Worm (Caenorhabditis elegans) whole organism, early embryonic: ENCODE results near the gene clc-26.

Source experiments
- B0310.2 ChIP-seq: sonication (generic microtip); optimal IDR thresholded peaks from 2 replicates; lab custom pipeline; 2016; ENCODE audit warnings: mild to moderate bottlenecking, missing genetic modification characterization, missing compliant biosample characterization
- F13C5.2 ChIP-seq: sonication (generic microtip); optimal IDR thresholded peaks from 2 replicates; lab custom pipeline; 2017; ENCODE audit warnings: mild to moderate bottlenecking, missing genetic modification characterization, inconsistent platforms, missing compliant biosample characterization
- aly-1 ChIP-seq: sonication (generic microtip); optimal IDR thresholded peaks from 2 replicates; lab custom pipeline; 2016; ENCODE audit warnings: missing genetic modification characterization, missing compliant biosample characterization
- ama-1 ChIP-seq: fragments of 150-350 bp; optimal IDR thresholded peaks from 2 replicates; lab custom pipeline; 2014
- ceh-13 ChIP-seq: fragments of 200-800 bp; sonication (Bioruptor generic); optimal IDR thresholded peaks from 2 replicates; lab custom pipeline; 2018; ENCODE audit warnings: mild to moderate bottlenecking, missing genetic modification characterization, missing compliant biosample characterization
- ceh-36 ChIP-seq: sonication (generic microtip); optimal IDR thresholded peaks from 2 replicates; lab custom pipeline; 2016; ENCODE audit warnings: missing genetic modification characterization, inconsistent platforms, missing compliant biosample characterization
- ets-7 ChIP-seq: sonication (generic microtip); optimal IDR thresholded peaks from 2 replicates; lab custom pipeline; 2016; ENCODE audit warnings: missing genotype, missing genetic modification characterization, missing compliant biosample characterization
- flt-1 ChIP-seq: fragments of 200-800 bp; sonication (Bioruptor generic); IDR thresholded peaks from 2 replicates; pipeline ENCODE4 v1.3.6; 2022; ENCODE audit warnings: missing genetic modification characterization, missing compliant biosample characterization
- hmbx-1 ChIP-seq: sonication (generic microtip); optimal IDR thresholded peaks from 2 replicates; lab custom pipeline; 2016; ENCODE audit warnings: mild to moderate bottlenecking, missing genetic modification characterization, missing compliant biosample characterization
- hmg-4 ChIP-seq: fragments of 200-800 bp; sonication (Bioruptor generic); optimal IDR thresholded peaks from 2 replicates; lab custom pipeline; 2018; ENCODE audit warnings: mild to moderate bottlenecking, missing genetic modification characterization, missing compliant biosample characterization
- hnd-1 ChIP-seq: sonication (generic microtip); optimal IDR thresholded peaks from 2 replicates; lab custom pipeline; 2016; ENCODE audit warnings: missing genetic modification characterization, missing compliant biosample characterization
- pes-1 ChIP-seq: fragments of 200-800 bp; sonication (Bioruptor generic); IDR thresholded peaks from 2 replicates; pipeline ENCODE4 v1.3.6; 2022; ENCODE audit warnings: missing genetic modification reagents, missing genetic modification characterization, missing compliant biosample characterization
- scrt-1 ChIP-seq: fragments of 200-800 bp; sonication (Bioruptor generic); IDR thresholded peaks from 2 replicates; pipeline ENCODE4 v1.3.6; 2022; ENCODE audit warnings: missing genetic modification characterization, missing compliant biosample characterization
- sea-1 ChIP-seq: fragments of 200-800 bp; sonication (Bioruptor generic); conservative IDR thresholded peaks from 2 replicates; pipeline ENCODE4 v1.3.6; 2022; ENCODE audit warnings: missing genetic modification characterization, missing compliant biosample characterization
- tbx-11 ChIP-seq: fragments of 200-800 bp; sonication (Bioruptor generic); IDR thresholded peaks from 2 replicates; pipeline ENCODE4 v1.3.6; 2022; ENCODE audit warnings: missing genetic modification characterization, missing compliant biosample characterization
- tbx-37 ChIP-seq: fragments of 200-800 bp; sonication (Bioruptor generic); conservative IDR thresholded peaks from 2 replicates; pipeline ENCODE4 v1.3.6; 2022; ENCODE audit warnings: missing genetic modification reagents, missing genetic modification characterization, missing compliant biosample characterization
- tra-4 ChIP-seq: sonication (generic microtip); optimal IDR thresholded peaks from 2 replicates; lab custom pipeline; 2017; ENCODE audit warnings: missing genetic modification characterization, missing compliant biosample characterization

The clc-26 gene

ce11 chrIII:1053067-1053466, 22.2 kb upstream of the clc-26 start, which contains the start of gene fbxo-11.2:
Gene fbxo-11.2, minus strand, starts transcription at chrIII:1053242.
- TF ChIP-seq hnd-1 (tag; lab: Kevin White, UChicago) (no peak), sea-1 (GFP tag; lab: Robert Waterston, UW) (no peak), F13C5.2 (tag; lab: Kevin White, UChicago) (no peak), scrt-1 (GFP tag; lab: Robert Waterston, UW) (no peak), hmg-4 (GFP tag; lab: Kevin White, UChicago) (no peak), flt-1 (GFP tag; lab: Robert Waterston, UW) (no peak), ets-7 (tag; lab: Kevin White, UChicago) (no peak), pes-1 (GFP tag; lab: Robert Waterston, UW) (no peak), B0310.2 (tag; lab: Kevin White, UChicago) (no peak), aly-1 (tag; lab: Kevin White, UChicago) (no peak), ceh-13 (GFP tag; lab: Kevin White, UChicago) (no peak), hmbx-1 (tag; lab: Kevin White, UChicago) (no peak), tra-4 (no peak), ama-1 (lab: Kevin White, UChicago) (no peak), ceh-36 (tag; lab: Kevin White, UChicago) (no peak), tbx-37 (GFP tag; lab: Robert Waterston, UW) (no peak), tbx-11 (GFP tag; lab: Robert Waterston, UW) (no peak)

- no peak for TF ChIP-seq B0310.2 (tag; lab: Kevin White, UChicago)
- TF ChIP-seq ceh-36 (tag; lab: Kevin White, UChicago), result peak; percentile 90
These were observed 21.4 kb upstream of the clc-26 start for ce11 chrIII:1052291-1052690.

ce11 chrIII:1051877-1052276, 21.0 kb upstream of the clc-26 start:
- no peak for TF ChIP-seq tbx-11 (GFP tag; lab: Robert Waterston, UW)
- TF ChIP-seq ceh-13 (GFP tag; lab: Kevin White, UChicago), result no peak
- TF ChIP-seq flt-1 (GFP tag; lab: Robert Waterston, UW), result no peak
- TF ChIP-seq ama-1 (lab: Kevin White, UChicago), result no peak
- no peak for TF ChIP-seq tra-4
- no peak for TF ChIP-seq aly-1 (tag; lab: Kevin White, UChicago)
- TF ChIP-seq F13C5.2 (tag; lab: Kevin White, UChicago), result no peak
- no peak for TF ChIP-seq ets-7 (tag; lab: Kevin White, UChicago)
- no peak for TF ChIP-seq hmg-4 (GFP tag; lab: Kevin White, UChicago)
- TF ChIP-seq hnd-1 (tag; lab: Kevin White, UChicago), result no peak
- no peak for TF ChIP-seq sea-1 (GFP tag; lab: Robert Waterston, UW)
- no peak for TF ChIP-seq ceh-36 (tag; lab: Kevin White, UChicago)
- no peak for TF ChIP-seq pes-1 (GFP tag; lab: Robert Waterston, UW)
- no peak for TF ChIP-seq tbx-37 (GFP tag; lab: Robert Waterston, UW)
- no peak for TF ChIP-seq B0310.2 (tag; lab: Kevin White, UChicago)
- no peak for TF ChIP-seq scrt-1 (GFP tag; lab: Robert Waterston, UW)
- TF ChIP-seq hmbx-1 (tag; lab: Kevin White, UChicago), result no peak

ce11 chrIII:1043790-1044189, 12.9 kb upstream of the clc-26 start:
- TF ChIP-seq ama-1 (lab: Kevin White, UChicago) (no peak), tbx-11 (GFP tag; lab: Robert Waterston, UW) (no peak), scrt-1 (GFP tag; lab: Robert Waterston, UW) (no peak), ceh-13 (GFP tag; lab: Kevin White, UChicago) (no peak), flt-1 (GFP tag; lab: Robert Waterston, UW) (no peak)

ce11 chrIII:1040059-1040458, 9.2 kb upstream of the clc-26 start:
- TF ChIP-seq F13C5.2 (tag; lab: Kevin White, UChicago), result no peak
- TF ChIP-seq flt-1 (GFP tag; lab: Robert Waterston, UW), result no peak
- no peak for TF ChIP-seq ama-1 (lab: Kevin White, UChicago)
- TF ChIP-seq ceh-13 (GFP tag; lab: Kevin White, UChicago), result no peak
- no peak for TF ChIP-seq tra-4
- no peak for TF ChIP-seq scrt-1 (GFP tag; lab: Robert Waterston, UW)
- no peak for TF ChIP-seq ceh-36 (tag; lab: Kevin White, UChicago)
- no peak for TF ChIP-seq tbx-11 (GFP tag; lab: Robert Waterston, UW)
- no peak for TF ChIP-seq hmbx-1 (tag; lab: Kevin White, UChicago)
- TF ChIP-seq hnd-1 (tag; lab: Kevin White, UChicago), result no peak
- no peak for TF ChIP-seq hmg-4 (GFP tag; lab: Kevin White, UChicago)
- no peak for TF ChIP-seq sea-1 (GFP tag; lab: Robert Waterston, UW)
- TF ChIP-seq B0310.2 (tag; lab: Kevin White, UChicago), result no peak
- TF ChIP-seq aly-1 (tag; lab: Kevin White, UChicago), result no peak
- no peak for TF ChIP-seq ets-7 (tag; lab: Kevin White, UChicago)
- TF ChIP-seq tbx-37 (GFP tag; lab: Robert Waterston, UW), result no peak
- no peak for TF ChIP-seq pes-1 (GFP tag; lab: Robert Waterston, UW)

- TF ChIP-seq F13C5.2 (tag; lab: Kevin White, UChicago) (peak; percentile 22), tbx-37 (GFP tag; lab: Robert Waterston, UW) (no peak)
These were observed 6.3 kb upstream of the clc-26 start, which contains the start of the genes chin-1 and BE0003N10.1 for ce11 chrIII:1037173-1037572. Gene chin-1, minus strand, starts transcription at chrIII:1037212. Gene BE0003N10.1, plus strand, starts transcription at chrIII:1037492.

ce11 chrIII:1034853-1035252, 4.0 kb upstream of the clc-26 start:
- TF ChIP-seq hmg-4 (GFP tag; lab: Kevin White, UChicago) (no peak), ets-7 (tag; lab: Kevin White, UChicago) (no peak), tra-4 (no peak), ceh-13 (GFP tag; lab: Kevin White, UChicago) (no peak)
